Worm (Caenorhabditis elegans) whole organism, L3 larva: Measurements from ENCODE around the gene K07F5.15.

Source experiments
- elt-2 ChIP-seq: sonication (generic microtip); optimal IDR thresholded peaks from 2 replicates; lab custom pipeline; 2016; ENCODE audit warnings: missing genetic modification reagents, mild to moderate bottlenecking, missing genetic modification characterization, missing compliant biosample characterization
- elt-3 ChIP-seq, 3 experiments: fragments of 150-350 bp in 1 of 3; sonication (generic microtip) in 2 of 3; optimal IDR thresholded peaks; 2 replicates in 2 of 3; 4 replicates in 1 of 3; lab custom pipeline; 2014 to 2017; ENCODE audit warnings: missing biosample characterization in 3 of 3, missing genetic modification characterization in 3 of 3
- nfya-1 ChIP-seq: sonication (generic microtip); optimal IDR thresholded peaks from 2 replicates; lab custom pipeline; 2017; ENCODE audit warnings: missing genetic modification characterization, mild to moderate bottlenecking, missing compliant biosample characterization, antibody characterized with exemption, moderate library complexity; ENCODE audit not compliant: insufficient read depth
- nhr-12 ChIP-seq: fragments of 150-350 bp; optimal IDR thresholded peaks from 2 replicates; lab custom pipeline; 2014; ENCODE audit warnings: missing biosample characterization, missing genetic modification characterization
- nhr-23 ChIP-seq: fragments of 150-350 bp; optimal IDR thresholded peaks from 2 replicates; lab custom pipeline; 2014; ENCODE audit warnings: missing biosample characterization, missing genetic modification reagents, missing genetic modification characterization
- nhr-28 ChIP-seq: fragments of 150-350 bp; optimal IDR thresholded peaks from 2 replicates; lab custom pipeline; 2014; ENCODE audit warnings: missing biosample characterization, missing genetic modification characterization

- no peak for TF ChIP-seq nhr-28 (tag; lab: Kevin White, UChicago)
- no peak for TF ChIP-seq elt-2 (tag; lab: Kevin White, UChicago)
- TF ChIP-seq nhr-12 (tag; lab: Kevin White, UChicago) = no peak
- no peak for TF ChIP-seq elt-3 (tag; optimal IDR thresholded peaks at IDR 0.05; lab: Kevin White, UChicago)
- TF ChIP-seq nfya-1 (tag; lab: Kevin White, UChicago) = no peak
- TF ChIP-seq nhr-23 = no peak
Measured at ce11 chrIV:9866865-9867264, 2.0 kb downstream of the K07F5.15 start.
